Fruit fly (Drosophila melanogaster) whole organism, embryonic: ENCODE results near the gene CG14402.

Experiments used
- Ada2b ChIP-seq: fragments of 200-800 bp; sonication (Bioruptor generic); IDR thresholded peaks from 2 replicates; pipeline ENCODE4 v1.3.6; 2022; ENCODE audit warnings: missing biosample characterization, missing genetic modification characterization
- CG11093 ChIP-seq: fragments of 200-800 bp; sonication (Bioruptor generic); IDR thresholded peaks from 3 replicates; pipeline ENCODE4 v1.3.6; 2022; ENCODE audit warnings: missing biosample characterization, missing genetic modification characterization
- CG11560 ChIP-seq: fragments of 200-800 bp; sonication (Bioruptor generic); IDR thresholded peaks from 3 replicates; pipeline ENCODE4 v1.3.6; 2022; ENCODE audit warnings: missing biosample characterization, missing genetic modification characterization
- CG12391 ChIP-seq: fragments of 200-800 bp; sonication (Bioruptor generic); optimal IDR thresholded peaks from 3 replicates; lab custom pipeline; 2018; ENCODE audit warnings: missing biosample characterization, mild to moderate bottlenecking, missing genetic modification characterization, moderate library complexity
- CG12659 ChIP-seq: fragments of 200-800 bp; sonication (Bioruptor generic); optimal IDR thresholded peaks from 3 replicates; lab custom pipeline; 2017; ENCODE audit warnings: mild to moderate bottlenecking, missing biosample characterization, missing genetic modification reagents, missing genetic modification characterization
- CG14014 ChIP-seq: fragments of 200-800 bp; sonication (Bioruptor generic); IDR thresholded peaks from 2 replicates; pipeline ENCODE4 v1.3.6; 2022; ENCODE audit warnings: missing biosample characterization, missing genetic modification characterization
- CG1529 ChIP-seq: fragments of 200-800 bp; sonication (Bioruptor generic); optimal IDR thresholded peaks from 3 replicates; lab custom pipeline; 2018; ENCODE audit warnings: missing biosample characterization, missing genetic modification characterization
- CG17568 ChIP-seq: fragments of 200-800 bp; sonication (Bioruptor generic); optimal IDR thresholded peaks from 2 replicates; lab custom pipeline; 2018; ENCODE audit warnings: missing biosample characterization, mild to moderate bottlenecking, missing genetic modification characterization, moderate library complexity
- CG18476 ChIP-seq: fragments of 200-800 bp; sonication (Bioruptor generic); optimal IDR thresholded peaks from 2 replicates; lab custom pipeline; 2016; ENCODE audit warnings: missing biosample characterization, mild to moderate bottlenecking, missing genetic modification characterization
- CG30020 ChIP-seq: fragments of 200-800 bp; optimal IDR thresholded peaks from 2 replicates; lab custom pipeline; 2019; ENCODE audit warnings: missing biosample characterization, mild to moderate bottlenecking, missing genetic modification characterization, moderate library complexity
- CG30403 ChIP-seq: fragments of 200-800 bp; sonication (Bioruptor generic); optimal IDR thresholded peaks from 3 replicates; lab custom pipeline; 2016; ENCODE audit warnings: missing biosample characterization, missing genetic modification characterization
- CG31224 ChIP-seq: fragments of 200-800 bp; sonication (Bioruptor generic); IDR thresholded peaks from 2 replicates; pipeline ENCODE4 v1.3.6; 2022; ENCODE audit warnings: missing biosample characterization, missing genetic modification characterization
- CG31441 ChIP-seq: fragments of 200-800 bp; sonication (Bioruptor generic); IDR thresholded peaks from 2 replicates; pipeline ENCODE4 v1.3.6; 2022; ENCODE audit warnings: missing biosample characterization, missing genetic modification characterization
- CG3163 ChIP-seq: fragments of 200-800 bp; sonication (Bioruptor generic); optimal IDR thresholded peaks from 3 replicates; lab custom pipeline; 2016; ENCODE audit warnings: missing biosample characterization, missing genetic modification characterization
- CG4424 ChIP-seq: fragments of 200-800 bp; sonication (Bioruptor generic); optimal IDR thresholded peaks from 3 replicates; lab custom pipeline; 2016; ENCODE audit warnings: missing biosample characterization, missing genetic modification characterization
- CG7357 ChIP-seq: fragments of 200-800 bp; sonication (Bioruptor generic); IDR thresholded peaks from 3 replicates; pipeline ENCODE4 v1.3.6; 2022; ENCODE audit warnings: missing biosample characterization, missing genetic modification characterization
- CG7372 ChIP-seq: fragments of 200-800 bp; sonication (Bioruptor generic); IDR thresholded peaks from 2 replicates; pipeline ENCODE4 v1.3.6; 2022; ENCODE audit warnings: missing biosample characterization, missing genetic modification characterization
- CG8089 ChIP-seq: fragments of 200-800 bp; sonication (Bioruptor generic); optimal IDR thresholded peaks from 3 replicates; lab custom pipeline; 2016; ENCODE audit warnings: missing biosample characterization, missing genetic modification characterization
- CG9437 ChIP-seq: fragments of 200-800 bp; sonication (Bioruptor generic); optimal IDR thresholded peaks from 2 replicates; lab custom pipeline; 2018; ENCODE audit warnings: missing biosample characterization, mild to moderate bottlenecking, missing genetic modification characterization
- Dek ChIP-seq: fragments of 200-800 bp; sonication (Bioruptor generic); optimal IDR thresholded peaks from 3 replicates; lab custom pipeline; 2019; ENCODE audit warnings: missing biosample characterization, mild to moderate bottlenecking, missing genetic modification characterization, moderate library complexity
- Eip74EF ChIP-seq, 2 experiments: fragments of 200-800 bp in 1 of 2; fragments of >200 bp in 1 of 2; sonication (Bioruptor generic) in 1 of 2; optimal IDR thresholded peaks; 2 replicates each; lab custom pipeline; 2017 to 2019; ENCODE audit warnings: missing biosample characterization in 2 of 2, missing genetic modification characterization in 2 of 2, mild to moderate bottlenecking in 1 of 2, moderate library complexity in 1 of 2
- Ets97D ChIP-seq: fragments of 200-800 bp; sonication (Bioruptor generic); optimal IDR thresholded peaks from 3 replicates; lab custom pipeline; 2016; ENCODE audit warnings: missing biosample characterization, missing genetic modification characterization
- Fer1 ChIP-seq: fragments of 200-800 bp; sonication (Bioruptor generic); optimal IDR thresholded peaks from 2 replicates; lab custom pipeline; 2017; ENCODE audit warnings: missing biosample characterization, mild to moderate bottlenecking, missing genetic modification characterization
- Gug ChIP-seq: fragments of 200-800 bp; sonication (Bioruptor generic); IDR thresholded peaks from 4 replicates; pipeline ENCODE4 v1.3.6; 2022; ENCODE audit warnings: missing biosample characterization, missing genetic modification characterization
- Hr39 ChIP-seq: fragments of >200 bp; optimal IDR thresholded peaks from 2 replicates; lab custom pipeline; 2017
- Hr51 ChIP-seq, 2 experiments: fragments of 200-800 bp; sonication (Bioruptor generic); optimal IDR thresholded peaks; 2 replicates in 1 of 2; 3 replicates in 1 of 2; lab custom pipeline; 2016 to 2018; ENCODE audit warnings: missing biosample characterization in 2 of 2, missing genetic modification characterization in 2 of 2, mild to moderate bottlenecking in 1 of 2, moderate library complexity in 1 of 2
- Lpt ChIP-seq: fragments of >200 bp; optimal IDR thresholded peaks from 2 replicates; lab custom pipeline; 2018; ENCODE audit warnings: missing biosample characterization, missing genetic modification characterization
- Max ChIP-seq: fragments of 200-800 bp; sonication (Bioruptor generic); optimal IDR thresholded peaks from 2 replicates; lab custom pipeline; 2016; ENCODE audit warnings: missing biosample characterization, mild to moderate bottlenecking, missing genetic modification characterization
- Mrtf ChIP-seq: fragments of 200-800 bp; sonication (Bioruptor generic); IDR thresholded peaks from 3 replicates; pipeline ENCODE4 v1.3.6; 2022; ENCODE audit warnings: missing biosample characterization, missing genetic modification characterization
- Oli ChIP-seq: fragments of 200-800 bp; sonication (Bioruptor generic); optimal IDR thresholded peaks from 2 replicates; lab custom pipeline; 2018; ENCODE audit warnings: missing biosample characterization, mild to moderate bottlenecking, missing genetic modification characterization, moderate library complexity
- Rfx ChIP-seq: fragments of 200-800 bp; sonication (Bioruptor generic); IDR thresholded peaks from 2 replicates; pipeline ENCODE4 v1.3.6; 2022; ENCODE audit warnings: missing biosample characterization, missing genetic modification characterization
- Rx ChIP-seq: fragments of 200-800 bp; sonication (Bioruptor generic); IDR thresholded peaks from 2 replicates; pipeline ENCODE4 v1.3.6; 2022; ENCODE audit warnings: missing biosample characterization, missing genetic modification characterization
- Sin3A ChIP-seq: fragments of >200 bp; optimal IDR thresholded peaks from 2 replicates; lab custom pipeline; 2018
- Sox102F ChIP-seq: fragments of 200-800 bp; sonication (Bioruptor generic); optimal IDR thresholded peaks from 2 replicates; lab custom pipeline; 2018; ENCODE audit warnings: missing biosample characterization, mild to moderate bottlenecking, missing genetic modification characterization, moderate library complexity
- corto ChIP-seq: fragments of 200-800 bp; sonication (Bioruptor generic); optimal IDR thresholded peaks from 2 replicates; lab custom pipeline; 2016; ENCODE audit warnings: missing biosample characterization, mild to moderate bottlenecking, missing genetic modification characterization, moderate library complexity
- ewg ChIP-seq: fragments of 200-800 bp; sonication (Bioruptor generic); optimal IDR thresholded peaks from 3 replicates; lab custom pipeline; 2017; ENCODE audit warnings: mild to moderate bottlenecking, missing biosample characterization, missing genetic modification reagents, missing genetic modification characterization
- fd102C ChIP-seq: fragments of 200-800 bp; sonication (Bioruptor generic); optimal IDR thresholded peaks from 2 replicates; lab custom pipeline; 2018; ENCODE audit warnings: missing biosample characterization, mild to moderate bottlenecking, missing genetic modification characterization, moderate library complexity
- gem ChIP-seq: fragments of 200-800 bp; sonication (Bioruptor generic); optimal IDR thresholded peaks from 2 replicates; lab custom pipeline; 2019; ENCODE audit warnings: missing biosample characterization, mild to moderate bottlenecking, missing genetic modification characterization, moderate library complexity
- gsb-n ChIP-seq: fragments of 200-800 bp; sonication (Bioruptor generic); optimal IDR thresholded peaks from 3 replicates; lab custom pipeline; 2018; ENCODE audit warnings: missing biosample characterization, mild to moderate bottlenecking, missing genetic modification characterization
- her ChIP-seq: fragments of 200-800 bp; sonication (Bioruptor generic); optimal IDR thresholded peaks from 2 replicates; lab custom pipeline; 2016; ENCODE audit warnings: missing biosample characterization, missing genetic modification characterization
- maf-S ChIP-seq: fragments of 200-800 bp; sonication (Bioruptor generic); optimal IDR thresholded peaks from 2 replicates; lab custom pipeline; 2016; ENCODE audit warnings: missing biosample characterization, missing genetic modification characterization
- mld ChIP-seq: fragments of 200-800 bp; sonication (Bioruptor generic); IDR thresholded peaks from 3 replicates; pipeline ENCODE4 v1.3.6; 2022; ENCODE audit warnings: missing biosample characterization, missing genetic modification characterization; ENCODE audit not compliant: partially characterized antibody
- prd ChIP-seq, 3 experiments: fragments of >200 bp in 2 of 3; fragments of 200-800 bp in 1 of 3; sonication (Bioruptor generic) in 1 of 3; optimal IDR thresholded peaks in 2 of 3; IDR thresholded peaks in 1 of 3; 2 replicates in 2 of 3; 3 replicates in 1 of 3; pipeline versions ENCODE4 v1.3.6 to Lab custom; 2017 to 2022; ENCODE audit warnings: missing biosample characterization in 1 of 3, missing genetic modification characterization in 1 of 3
- pzg ChIP-seq: fragments of 200-800 bp; sonication (Bioruptor generic); optimal IDR thresholded peaks from 3 replicates; lab custom pipeline; 2018; ENCODE audit warnings: missing biosample characterization, mild to moderate bottlenecking, missing genetic modification characterization, moderate library complexity
- sisA ChIP-seq: fragments of 200-800 bp; sonication (Bioruptor generic); IDR thresholded peaks from 2 replicates; pipeline ENCODE4 v1.3.6; 2022; ENCODE audit warnings: missing biosample characterization, missing genetic modification characterization
- so ChIP-seq: fragments of 200-800 bp; sonication (Bioruptor generic); IDR thresholded peaks from 3 replicates; pipeline ENCODE4 v1.3.6; 2022; ENCODE audit warnings: missing biosample characterization, missing genetic modification characterization
- sug ChIP-seq: fragments of 200-800 bp; optimal IDR thresholded peaks from 2 replicates; lab custom pipeline; 2019; ENCODE audit warnings: missing biosample characterization, mild to moderate bottlenecking, missing genetic modification characterization, moderate library complexity
- tx ChIP-seq: fragments of 200-800 bp; sonication (Bioruptor generic); optimal IDR thresholded peaks from 2 replicates; lab custom pipeline; 2016; ENCODE audit warnings: missing biosample characterization, missing genetic modification characterization
- unpg ChIP-seq: fragments of 200-800 bp; sonication (Bioruptor generic); optimal IDR thresholded peaks from 3 replicates; lab custom pipeline; 2018; ENCODE audit warnings: missing biosample characterization, mild to moderate bottlenecking, missing genetic modification characterization, moderate library complexity
- vvl ChIP-seq: fragments of 200-800 bp; sonication (Bioruptor generic); IDR thresholded peaks from 2 replicates; pipeline ENCODE4 v1.3.6; 2022; ENCODE audit warnings: missing biosample characterization, missing genetic modification characterization

CG14402 gene

dm6 chr2L:20811039-20811652 is 38.0 kb upstream of the CG14402 start (continued):
- TF ChIP-seq CG17568 (GFP tag; lab: Kevin White, UChicago) (peak; percentile 34), CG12659 (GFP tag; lab: Kevin White, UChicago) (peak; percentile 42), Eip74EF (GFP tag; optimal IDR thresholded peaks at IDR 0.05; lab: Kevin White, UChicago) (peak in 1 of 2 experiments; percentile 84), Sox102F (peak; percentile 79), CG9437 (GFP tag; lab: Kevin White, UChicago) (peak; percentile 38), CG11560 (tag; lab: Robert Waterston, UW) (no peak), Dek (tag; lab: Kevin White, UChicago) (no peak), Lpt (no peak), corto (no peak), Mrtf (GFP tag; lab: Robert Waterston, UW) (no peak), Rx (GFP tag; lab: Robert Waterston, UW) (no peak), Oli (tag; lab: Kevin White, UChicago) (peak; percentile 43), CG11093 (GFP tag; lab: Robert Waterston, UW) (peak; percentile 36; the same call in 1 of the 3 replicates), CG4424 (GFP tag; lab: Kevin White, UChicago) (peak; percentile 23), sug (tag; lab: Kevin White, UChicago) (no peak), her (GFP tag; lab: Kevin White, UChicago) (no peak), so (GFP tag; lab: Robert Waterston, UW) (peak; percentile 64; the same call in 2 of the 3 replicates), CG30403 (peak; percentile 57), prd (optimal IDR thresholded peaks at IDR 0.05; lab: Kevin White, UChicago) (no peak), prd (GFP tag; IDR thresholded peaks at IDR 0.05; lab: Robert Waterston, UW) (peak; percentile 60; the same call in 2 of the 3 replicates), Rfx (peak; percentile 51), Sin3A (lab: Kevin White, UChicago) (no peak), CG18476 (GFP tag; lab: Kevin White, UChicago) (peak; percentile 25), mld (GFP tag; lab: Robert Waterston, UW) (no peak), CG7357 (GFP tag; lab: Robert Waterston, UW) (peak; percentile 39; the same call in 1 of the 3 replicates), Ada2b (no peak), maf-S (GFP tag; lab: Kevin White, UChicago) (no peak), CG3163 (no peak), sisA (peak; percentile 50; the same call in 1 of the 2 replicates), CG8089 (GFP tag; lab: Kevin White, UChicago) (no peak), tx (GFP tag; lab: Kevin White, UChicago) (no peak), Hr39 (no peak), CG14014 (0 out of 2 replicates have a peak, but pooled peaks have one; percentile 32), CG7372 (peak; percentile 48; the same call in 1 of the 2 replicates), CG1529 (GFP tag; lab: Kevin White, UChicago) (peak; percentile 19), Max (GFP tag; lab: Kevin White, UChicago) (no peak), Ets97D (GFP tag; lab: Kevin White, UChicago) (no peak), unpg (GFP tag; lab: Kevin White, UChicago) (peak; percentile 58), CG30020 (tag; lab: Kevin White, UChicago) (no peak), Fer1 (GFP tag; lab: Kevin White, UChicago) (peak; percentile 61), pzg (GFP tag; lab: Kevin White, UChicago) (no peak), gsb-n (tag; lab: Kevin White, UChicago) (peak; percentile 34), gem (tag; lab: Kevin White, UChicago) (peak; percentile 77), Hr51 (GFP tag; optimal IDR thresholded peaks at IDR 0.05; lab: Kevin White, UChicago) (peak in 1 of 2 experiments; percentile 80), vvl (GFP tag; lab: Robert Waterston, UW) (0 out of 2 replicates have a peak, but pooled peaks have one; percentile 51), CG31441 (peak; percentile 66), fd102C (GFP tag; lab: Kevin White, UChicago) (no peak), CG12391 (peak; percentile 51), Gug (0 out of 4 replicates have a peak, but pooled peaks have one; percentile 7), CG31224 (no peak), ewg (GFP tag; lab: Kevin White, UChicago) (peak; percentile 31)
